Worm (Caenorhabditis elegans) whole organism, L3 larva: ENCODE results near the gene clec-215.

Source experiments
- R02D3.7 ChIP-seq: fragments of 150-350 bp; optimal IDR thresholded peaks from 2 replicates; lab custom pipeline; 2014; ENCODE audit warnings: missing biosample characterization, missing genetic modification characterization
- aly-2 ChIP-seq: fragments of 150-350 bp; optimal IDR thresholded peaks from 2 replicates; lab custom pipeline; 2014; ENCODE audit warnings: missing biosample characterization, missing genetic modification characterization
- ceh-28 ChIP-seq: fragments of 150-350 bp; optimal IDR thresholded peaks from 2 replicates; lab custom pipeline; 2014; ENCODE audit warnings: missing biosample characterization, missing genetic modification reagents, missing genetic modification characterization
- ceh-82 ChIP-seq: fragments of 150-350 bp; optimal IDR thresholded peaks from 2 replicates; lab custom pipeline; 2014; ENCODE audit warnings: missing biosample characterization, missing genetic modification characterization
- elt-3 ChIP-seq, 3 experiments: fragments of 150-350 bp in 1 of 3; sonication (generic microtip) in 2 of 3; optimal IDR thresholded peaks; 2 replicates in 2 of 3; 4 replicates in 1 of 3; lab custom pipeline; 2014 to 2017; ENCODE audit warnings: missing biosample characterization in 3 of 3, missing genetic modification characterization in 3 of 3
- lin-15B ChIP-seq: fragments of 150-350 bp; optimal IDR thresholded peaks from 2 replicates; lab custom pipeline; 2014; ENCODE audit warnings: missing biosample characterization, missing genetic modification characterization
- lin-39 ChIP-seq: fragments of 150-350 bp; optimal IDR thresholded peaks from 2 replicates; lab custom pipeline; 2018; ENCODE audit warnings: missing biosample characterization, missing genetic modification reagents, missing genetic modification characterization

DNA sequence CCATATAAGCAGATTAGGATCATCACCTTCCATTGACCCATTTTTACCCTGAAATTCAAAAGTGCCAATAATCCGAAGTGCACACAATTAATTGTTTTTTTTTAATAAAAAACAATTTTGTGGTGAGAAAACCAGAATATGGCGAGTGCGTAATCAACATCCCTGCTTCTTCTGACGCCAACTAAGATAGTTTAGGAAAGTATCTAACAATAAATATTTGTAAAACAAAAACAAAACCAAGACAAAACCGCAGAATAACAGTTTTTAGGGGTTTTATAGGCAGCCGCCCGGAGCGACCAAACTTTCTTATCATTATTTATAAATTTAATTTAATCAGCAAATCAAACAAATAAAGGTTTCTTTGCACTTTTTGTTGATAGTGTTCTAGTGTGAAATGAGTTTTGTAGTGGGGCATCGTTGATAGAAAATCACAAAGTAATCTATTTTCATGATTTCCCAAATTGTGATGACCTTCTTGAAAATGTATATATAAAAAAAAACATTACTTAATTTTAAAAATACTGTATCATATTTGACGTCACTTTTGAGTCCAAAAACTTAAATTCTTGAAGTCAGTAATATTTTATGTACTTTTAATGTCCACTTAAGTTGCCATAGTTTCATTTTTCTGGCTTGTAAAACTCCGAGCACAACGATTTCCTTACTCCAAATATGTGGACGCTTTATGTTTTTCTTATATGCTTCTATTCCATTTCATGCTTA is 2.3 kb upstream of the clec-215 start, which contains the start of the genes folt-3 and clec-214:
- no peak for TF ChIP-seq lin-39 (tag; lab: Kevin White, UChicago)
- TF ChIP-seq R02D3.7 (tag; lab: Kevin White, UChicago): no peak
- TF ChIP-seq lin-15B: no peak
- no peak for TF ChIP-seq ceh-82 (tag; lab: Kevin White, UChicago)
- TF ChIP-seq aly-2 (tag; lab: Kevin White, UChicago): no peak
- TF ChIP-seq elt-3 (tag; optimal IDR thresholded peaks at IDR 0.05; lab: Kevin White, UChicago): no peak
- TF ChIP-seq ceh-28 (tag; lab: Kevin White, UChicago): no peak
